Worm (Caenorhabditis elegans) whole organism, L2 larva: ENCODE data around the gene R05G6.5.

Source experiments
- dmd-4 ChIP-seq: sonication (generic microtip); optimal IDR thresholded peaks from 2 replicates; lab custom pipeline; 2017; ENCODE audit warnings: missing biosample characterization, missing genetic modification characterization
- elt-3 ChIP-seq: sonication (generic microtip); optimal IDR thresholded peaks from 2 replicates; lab custom pipeline; 2017; ENCODE audit warnings: missing biosample characterization, missing genetic modification characterization
- unc-55 ChIP-seq: fragments of 150-350 bp; sonication (generic microtip); optimal IDR thresholded peaks from 3 replicates; lab custom pipeline; 2014; ENCODE audit warnings: missing biosample characterization, missing genetic modification reagents, missing genetic modification characterization
- ztf-4 ChIP-seq: fragments of 150-350 bp; optimal IDR thresholded peaks from 2 replicates; lab custom pipeline; 2014; ENCODE audit warnings: missing biosample characterization, missing genetic modification characterization

- TF ChIP-seq ztf-4 (tag; lab: Kevin White, UChicago) (no peak), dmd-4 (tag; lab: Kevin White, UChicago) (no peak), elt-3 (tag; lab: Kevin White, UChicago) (no peak), unc-55 (GFP tag; lab: Kevin White, UChicago) (no peak)
Observed at ce11 chrIV:7520841-7521240, 12.7 kb downstream of the R05G6.5 start.
